Worm (Caenorhabditis elegans) whole organism, L1 larva: ENCODE results near the gene snrp-3.
A peak's percentile ranks its signal among the peaks of the same experiment; 100 is the strongest.

Source experiments
- C04F5.9 ChIP-seq: sonication (generic microtip); optimal IDR thresholded peaks from 2 replicates; lab custom pipeline; 2016; ENCODE audit warnings: missing genetic modification characterization, missing compliant biosample characterization
- C34B4.2 ChIP-seq: sonication (generic microtip); optimal IDR thresholded peaks from 2 replicates; lab custom pipeline; 2017; ENCODE audit warnings: mild to moderate bottlenecking, missing genetic modification characterization, missing compliant biosample characterization
- F16B12.6 ChIP-seq: fragments of 150-350 bp; optimal IDR thresholded peaks from 2 replicates; lab custom pipeline; 2014; ENCODE audit warnings: missing biosample characterization, missing genetic modification characterization
- Y116A8C.19 ChIP-seq: sonication (generic microtip); optimal IDR thresholded peaks from 2 replicates; lab custom pipeline; 2016; ENCODE audit warnings: missing compliant biosample characterization, missing genetic modification characterization, borderline replicate concordance
- aha-1 ChIP-seq: fragments of 150-350 bp; optimal IDR thresholded peaks from 2 replicates; lab custom pipeline; 2014; ENCODE audit warnings: missing biosample characterization, missing genetic modification characterization
- ama-1 ChIP-seq: fragments of 150-350 bp; optimal IDR thresholded peaks from 2 replicates; lab custom pipeline; 2014
- blmp-1 ChIP-seq: fragments of 150-350 bp; optimal IDR thresholded peaks from 2 replicates; lab custom pipeline; 2014; ENCODE audit warnings: missing biosample characterization, missing genetic modification characterization
- ceh-63 ChIP-seq: fragments of 200-800 bp; sonication (Bioruptor generic); optimal IDR thresholded peaks from 2 replicates; lab custom pipeline; 2018; ENCODE audit warnings: mild to moderate bottlenecking, missing genetic modification characterization, missing compliant biosample characterization
- ceh-8 ChIP-seq: fragments of 200-800 bp; sonication (Bioruptor generic); optimal IDR thresholded peaks from 2 replicates; lab custom pipeline; 2018; ENCODE audit warnings: mild to moderate bottlenecking, missing genetic modification characterization, moderate library complexity, missing compliant biosample characterization
- ceh-82 ChIP-seq, 3 experiments: fragments of 150-350 bp in 1 of 3; sonication (generic microtip) in 2 of 3; optimal IDR thresholded peaks; 2 replicates each; lab custom pipeline; 2014 to 2017; ENCODE audit warnings: missing biosample characterization in 3 of 3, missing genetic modification characterization in 3 of 3
- ces-1 ChIP-seq: fragments of 150-350 bp; optimal IDR thresholded peaks from 2 replicates; lab custom pipeline; 2014; ENCODE audit warnings: missing biosample characterization, missing genetic modification reagents, missing genetic modification characterization
- dpl-1 ChIP-seq, 3 experiments: fragments of 150-350 bp in 2 of 3; sonication (generic microtip) in 1 of 3; optimal IDR thresholded peaks; 2 replicates each; lab custom pipeline; 2014 to 2017; ENCODE audit warnings: missing biosample characterization in 3 of 3, missing genetic modification characterization in 3 of 3, missing genetic modification reagents in 3 of 3
- dsc-1 ChIP-seq: sonication (generic microtip); optimal IDR thresholded peaks from 2 replicates; lab custom pipeline; 2016; ENCODE audit warnings: mild to moderate bottlenecking, missing genetic modification characterization, missing compliant biosample characterization
- efl-1 ChIP-seq, 4 experiments: fragments of 150-350 bp; optimal IDR thresholded peaks in 3 of 4; peaks in 1 of 4; 1 replicate in 1 of 4; 2 replicates in 3 of 4; lab custom pipeline; 2014; ENCODE audit warnings: missing biosample characterization in 2 of 4, missing genetic modification characterization in 2 of 4, missing genetic modification reagents in 2 of 4
- efl-3 ChIP-seq: fragments of 200-800 bp; sonication (Bioruptor generic); optimal IDR thresholded peaks from 2 replicates; lab custom pipeline; 2018; ENCODE audit warnings: mild to moderate bottlenecking, missing genetic modification characterization, missing compliant biosample characterization
- egl-13 ChIP-seq: sonication (generic microtip); optimal IDR thresholded peaks from 2 replicates; lab custom pipeline; 2016; ENCODE audit warnings: missing genotype, missing genetic modification reagents, missing genetic modification characterization, missing compliant biosample characterization
- fkh-4 ChIP-seq: sonication (generic microtip); optimal IDR thresholded peaks from 2 replicates; lab custom pipeline; 2016; ENCODE audit warnings: missing compliant biosample characterization, missing genetic modification characterization, borderline replicate concordance
- hlh-17 ChIP-seq: fragments of 200-800 bp; sonication (Bioruptor generic); optimal IDR thresholded peaks from 2 replicates; lab custom pipeline; 2018; ENCODE audit warnings: missing genetic modification characterization, mild to moderate bottlenecking, missing compliant biosample characterization, moderate library complexity, borderline replicate concordance
- hpl-2 ChIP-seq: fragments of 150-350 bp; optimal IDR thresholded peaks from 2 replicates; lab custom pipeline; 2014; ENCODE audit warnings: missing biosample characterization, missing genetic modification reagents, missing genetic modification characterization
- isw-1 ChIP-seq: fragments of 200-800 bp; sonication (Bioruptor generic); IDR thresholded peaks from 2 replicates; pipeline ENCODE4 v1.3.6; 2022; ENCODE audit warnings: missing genetic modification characterization, missing compliant biosample characterization
- jun-1 ChIP-seq: fragments of 150-350 bp; optimal IDR thresholded peaks from 2 replicates; lab custom pipeline; 2014; ENCODE audit warnings: missing biosample characterization, missing genetic modification reagents, missing genetic modification characterization
- lin-13 ChIP-seq: fragments of 150-350 bp; optimal IDR thresholded peaks from 2 replicates; lab custom pipeline; 2014; ENCODE audit warnings: missing biosample characterization, missing genetic modification reagents, missing genetic modification characterization
- lin-14 ChIP-seq: fragments of 200-800 bp; sonication (Bioruptor generic); optimal IDR thresholded peaks from 2 replicates; lab custom pipeline; 2018; ENCODE audit warnings: mild to moderate bottlenecking, missing genetic modification characterization, moderate library complexity, missing compliant biosample characterization
- lin-15B ChIP-seq: fragments of 150-350 bp; sonication (generic microtip); optimal IDR thresholded peaks from 3 replicates; lab custom pipeline; 2014; ENCODE audit warnings: missing biosample characterization, missing genetic modification characterization
- lin-35 ChIP-seq, 2 experiments: fragments of 150-350 bp; optimal IDR thresholded peaks; 2 replicates each; lab custom pipeline; 2014; ENCODE audit warnings: missing biosample characterization in 2 of 2, missing genetic modification characterization in 2 of 2, missing genetic modification reagents in 2 of 2
- lsy-2 ChIP-seq, 2 experiments: fragments of 150-350 bp; optimal IDR thresholded peaks; 2 replicates each; lab custom pipeline; 2014; ENCODE audit warnings: missing biosample characterization in 2 of 2, missing genetic modification characterization in 2 of 2
- mab-9 ChIP-seq: fragments of 200-800 bp; sonication (Bioruptor generic); IDR thresholded peaks from 2 replicates; pipeline ENCODE4 v1.3.6; 2022; ENCODE audit warnings: missing genetic modification reagents, missing genetic modification characterization, missing compliant biosample characterization
- mdl-1 ChIP-seq, 2 experiments: fragments of 150-350 bp; optimal IDR thresholded peaks; 2 replicates each; lab custom pipeline; 2014 to 2017; ENCODE audit warnings: missing biosample characterization in 2 of 2, missing genetic modification characterization in 2 of 2, inconsistent platforms in 1 of 2
- mep-1 ChIP-seq: fragments of 150-350 bp; optimal IDR thresholded peaks from 2 replicates; lab custom pipeline; 2014; ENCODE audit warnings: missing biosample characterization, missing genetic modification characterization
- nhr-11 ChIP-seq: fragments of 150-350 bp; optimal IDR thresholded peaks from 2 replicates; lab custom pipeline; 2014; ENCODE audit warnings: missing biosample characterization, missing genetic modification characterization
- nhr-47 ChIP-seq: sonication (generic microtip); optimal IDR thresholded peaks from 2 replicates; lab custom pipeline; 2016; ENCODE audit warnings: mild to moderate bottlenecking, missing genetic modification characterization, moderate library complexity, missing compliant biosample characterization
- nhr-84 ChIP-seq: sonication (generic microtip); optimal IDR thresholded peaks from 2 replicates; lab custom pipeline; 2017; ENCODE audit warnings: missing biosample characterization, missing genetic modification characterization
- nhr-85 ChIP-seq: sonication (generic microtip); peaks from one replicate; lab custom pipeline; 2016; ENCODE audit warnings: missing genetic modification characterization, inconsistent platforms, missing compliant biosample characterization
- pag-3 ChIP-seq: sonication (generic microtip); optimal IDR thresholded peaks from 2 replicates; lab custom pipeline; 2017; ENCODE audit warnings: missing genetic modification characterization, mild to moderate bottlenecking, missing compliant biosample characterization, antibody characterized with exemption, borderline replicate concordance; ENCODE audit not compliant: insufficient read depth
- skn-1 ChIP-seq: fragments of 150-350 bp; optimal IDR thresholded peaks from 2 replicates; lab custom pipeline; 2014; ENCODE audit warnings: missing biosample characterization, missing genetic modification characterization
- snpc-4 ChIP-seq: fragments of 150-350 bp; optimal IDR thresholded peaks from 2 replicates; lab custom pipeline; 2014; ENCODE audit warnings: missing biosample characterization, missing genetic modification characterization
- tbx-2 ChIP-seq: sonication (generic microtip); optimal IDR thresholded peaks from 2 replicates; lab custom pipeline; 2016; ENCODE audit warnings: missing genetic modification characterization, missing compliant biosample characterization
- tlp-1 ChIP-seq: fragments of 150-350 bp; optimal IDR thresholded peaks from 2 replicates; lab custom pipeline; 2014; ENCODE audit warnings: missing biosample characterization, missing genetic modification characterization
- unc-130 ChIP-seq: fragments of 150-350 bp; optimal IDR thresholded peaks from 2 replicates; lab custom pipeline; 2017; ENCODE audit warnings: missing biosample characterization, missing genetic modification characterization, inconsistent platforms
- unc-30 ChIP-seq: sonication (generic microtip); optimal IDR thresholded peaks from 2 replicates; lab custom pipeline; 2017; ENCODE audit warnings: missing biosample characterization, missing genetic modification characterization
- unc-62 ChIP-seq: fragments of 150-350 bp; optimal IDR thresholded peaks from 2 replicates; lab custom pipeline; 2014; ENCODE audit warnings: missing biosample characterization, missing genetic modification reagents, missing genetic modification characterization
- unc-86 ChIP-seq: sonication (generic microtip); optimal IDR thresholded peaks from 2 replicates; lab custom pipeline; 2016; ENCODE audit warnings: missing genetic modification characterization, missing compliant biosample characterization
- zag-1 ChIP-seq: fragments of 150-350 bp; optimal IDR thresholded peaks from 2 replicates; lab custom pipeline; 2014; ENCODE audit warnings: missing biosample characterization, missing genetic modification characterization
- ztf-4 ChIP-seq: fragments of 150-350 bp; optimal IDR thresholded peaks from 2 replicates; lab custom pipeline; 2014; ENCODE audit warnings: missing biosample characterization, missing genetic modification characterization

The snrp-3 gene

DNA sequence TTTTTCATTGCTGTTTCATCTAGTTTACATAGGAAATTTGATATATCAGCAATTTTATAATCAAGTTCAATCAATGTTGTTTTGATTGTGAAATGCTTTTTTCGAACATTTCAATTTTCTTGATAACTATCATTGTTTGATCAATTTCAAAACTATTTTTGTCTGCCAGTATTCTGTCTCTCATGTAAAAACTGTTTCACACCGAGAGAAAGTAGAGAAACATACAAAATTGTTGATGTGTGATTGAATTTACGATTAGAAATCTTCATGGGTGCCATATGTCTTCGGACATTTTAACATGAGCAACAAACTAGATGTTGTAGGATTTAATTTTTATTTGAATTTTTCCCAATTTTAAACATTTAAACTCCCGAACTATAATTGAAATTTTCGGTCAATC lies 36.9 kb downstream of the snrp-3 start, which contains the start of gene C49C8.2:
Gene C49C8.2, plus strand, starts transcription at position 393 of the 400 bp plus-strand sequence.
- TF ChIP-seq lin-35 (GFP tag; optimal IDR thresholded peaks at IDR 0.05; lab: Kevin White, UChicago) (peak in 1 of 2 experiments; percentile 48), nhr-85 (tag; lab: Kevin White, UChicago) (peak; percentile 20), dpl-1 (GFP tag; optimal IDR thresholded peaks at IDR 0.05; lab: Kevin White, UChicago) (no peak), nhr-84 (tag; lab: Kevin White, UChicago) (no peak), tbx-2 (tag; lab: Kevin White, UChicago) (no peak), hlh-17 (no peak), C04F5.9 (tag; lab: Kevin White, UChicago) (no peak), ceh-82 (tag; optimal IDR thresholded peaks at IDR 0.05; lab: Kevin White, UChicago) (no peak), ztf-4 (tag; lab: Kevin White, UChicago) (no peak), lsy-2 (tag; optimal IDR thresholded peaks at IDR 0.05; lab: Kevin White, UChicago) (peak in 1 of 2 experiments; percentile 30), F16B12.6 (tag; lab: Kevin White, UChicago) (no peak), aha-1 (tag; lab: Kevin White, UChicago) (no peak), snpc-4 (tag; lab: Kevin White, UChicago) (no peak), unc-62 (no peak), mep-1 (peak; percentile 19), pag-3 (tag; lab: Kevin White, UChicago) (no peak), unc-130 (tag; lab: Kevin White, UChicago) (no peak), ama-1 (no peak), efl-1 (optimal IDR thresholded peaks at IDR 0.05; lab: Kevin White, UChicago) (peak in 1 of 2 experiments; percentile 29), efl-1 (GFP tag; optimal IDR thresholded peaks at IDR 0.05 in 1 of 2; lab: Kevin White, UChicago) (no peak), fkh-4 (no peak), egl-13 (tag; lab: Kevin White, UChicago) (no peak), mab-9 (no peak), isw-1 (GFP tag; lab: Robert Waterston, UW) (no peak), lin-15B (tag; lab: Kevin White, UChicago) (no peak), lin-13 (no peak), lin-14 (GFP tag; lab: Kevin White, UChicago) (no peak), tlp-1 (tag; lab: Kevin White, UChicago) (no peak), dsc-1 (peak; percentile 45), nhr-47 (tag; lab: Kevin White, UChicago) (no peak), blmp-1 (tag; lab: Kevin White, UChicago) (peak; percentile 19), mdl-1 (tag; optimal IDR thresholded peaks at IDR 0.05; lab: Kevin White, UChicago) (no peak), unc-86 (no peak)

DNA sequence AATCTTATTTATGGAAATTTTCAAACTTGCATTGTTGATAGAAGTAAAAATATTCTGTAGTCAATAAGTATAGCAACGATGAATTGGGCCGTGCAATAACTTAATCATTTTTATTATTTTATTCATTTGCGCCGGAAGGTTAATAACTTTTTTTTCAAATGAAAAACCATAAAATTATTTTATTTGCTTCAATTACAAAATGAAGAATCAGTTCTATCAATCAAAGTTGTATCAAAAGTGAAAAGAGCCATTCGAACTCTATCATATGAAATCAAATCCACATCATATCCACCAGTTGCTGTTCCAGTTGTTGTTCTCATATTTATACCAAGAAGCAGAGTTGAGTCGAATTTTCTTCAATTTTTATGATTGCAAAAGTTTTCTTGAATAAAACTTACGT lies 39.1 kb downstream of the snrp-3 start, which contains the start of gene cyp-33E1:
Gene cyp-33E1, minus strand, starts transcription at position 101 of the 400 bp plus-strand sequence.
- TF ChIP-seq mab-9 (no peak), lin-14 (GFP tag; lab: Kevin White, UChicago) (no peak), unc-30 (tag; lab: Kevin White, UChicago) (no peak), efl-1 (optimal IDR thresholded peaks at IDR 0.05; lab: Kevin White, UChicago) (no peak), efl-1 (GFP tag; optimal IDR thresholded peaks at IDR 0.05 in 1 of 2; lab: Kevin White, UChicago) (peak in 1 of 2 experiments; percentile 48), nhr-11 (tag; lab: Kevin White, UChicago) (no peak), lsy-2 (tag; optimal IDR thresholded peaks at IDR 0.05; lab: Kevin White, UChicago) (no peak), mep-1 (no peak), Y116A8C.19 (tag; lab: Kevin White, UChicago) (no peak), jun-1 (tag; lab: Kevin White, UChicago) (no peak)

ce11 chrIV:8644432-8644831 lies 43.2 kb downstream of the snrp-3 start, which contains the start of gene C49C8.3:
Gene C49C8.3, plus strand, starts transcription at chrIV:8644732.
- TF ChIP-seq efl-3 (GFP tag; lab: Kevin White, UChicago) (no peak), skn-1 (tag; lab: Kevin White, UChicago) (no peak), unc-86 (no peak), C34B4.2 (no peak), hpl-2 (no peak), zag-1 (tag; lab: Kevin White, UChicago) (no peak), ceh-63 (no peak), jun-1 (tag; lab: Kevin White, UChicago) (no peak), lsy-2 (tag; optimal IDR thresholded peaks at IDR 0.05; lab: Kevin White, UChicago) (no peak), ceh-8 (no peak), ces-1 (no peak)
- TF ChIP-seq, all 84 proteins: peak for 0
